Worm (Caenorhabditis elegans): Measurements from ENCODE around the gene ZK666.14.
A peak's percentile ranks its signal among the peaks of the same experiment; 100 is the strongest.

The ZK666.14 gene

ce11 chrII:10524374-10524773 lies 29.8 kb downstream of the ZK666.14 start, which contains the start of gene F59B10.6:
Gene F59B10.6, minus strand, starts transcription at chrII:10524474.
- no peak for TF ChIP-seq C06A6.2 (GFP tag; conservative IDR thresholded peaks at IDR 0.05)
- TF ChIP-seq snpc-4 (GFP tag; optimal IDR thresholded peaks at IDR 0.05), result no peak
- no peak for TF ChIP-seq snpc-4 (tag; optimal IDR thresholded peaks at IDR 0.05)
- no peak for TF ChIP-seq T07F8.4 (tag; optimal IDR thresholded peaks at IDR 0.05)
- TF ChIP-seq mcd-1 (GFP tag; IDR thresholded peaks at IDR 0.05), result no peak
- no peak for TF ChIP-seq ZK185.1 (tag; optimal IDR thresholded peaks at IDR 0.05; ENCODE audit: poor library complexity, severe bottlenecking)
- TF ChIP-seq attf-6 (GFP tag; IDR thresholded peaks at IDR 0.05), result no peak
- no peak for TF ChIP-seq zim-3 (tag; optimal IDR thresholded peaks at IDR 0.05)

ce11 chrII:10525134-10525533 lies 30.6 kb downstream of the ZK666.14 start:
- TF ChIP-seq B0336.3 (GFP tag; IDR thresholded peaks at IDR 0.05) (no peak), nfya-1 (tag; optimal IDR thresholded peaks at IDR 0.05; ENCODE audit: borderline replicate concordance, insufficient read depth) (no peak)

DNA sequence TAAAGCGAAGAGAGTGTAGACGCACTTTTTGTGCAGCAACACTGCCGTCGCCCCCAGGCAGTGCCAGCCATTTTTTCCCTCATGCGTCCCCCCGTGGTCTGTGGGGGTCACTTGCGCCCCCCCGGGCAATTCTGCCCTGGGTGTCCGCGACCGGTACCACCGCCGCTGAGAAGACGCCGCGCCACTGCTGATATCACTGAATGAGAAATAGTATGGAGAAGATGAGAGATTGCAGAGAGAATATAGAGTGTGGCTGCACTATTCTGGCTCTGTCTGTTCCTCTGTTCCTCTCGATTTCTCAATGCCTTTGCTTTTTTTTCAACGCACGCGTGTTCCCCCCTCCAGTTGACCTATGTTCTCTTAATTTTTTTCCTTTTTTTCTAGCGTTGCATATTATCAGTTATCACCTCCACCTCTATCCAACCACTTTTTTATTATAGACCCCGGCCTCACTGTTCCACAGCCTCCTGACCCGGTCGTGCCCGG lies 33.1 kb downstream of the ZK666.14 start, which contains the start of gene mab-10:
Gene mab-10, plus strand, starts transcription at position 436 of the 486 bp plus-strand sequence.
- TF ChIP-seq F55B11.4 (tag; optimal IDR thresholded peaks at IDR 0.05; ENCODE audit: borderline replicate concordance, insufficient read depth) (no peak), chd-7 (tag; optimal IDR thresholded peaks at IDR 0.05) (peak; percentile 50), madf-8 (GFP tag; conservative IDR thresholded peaks at IDR 0.05) (no peak), lin-35 (GFP tag; optimal IDR thresholded peaks at IDR 0.05) (no peak), lir-1 (GFP tag; conservative IDR thresholded peaks at IDR 0.05) (no peak), F10E7.11 (tag; optimal IDR thresholded peaks at IDR 0.05) (no peak), F33H1.4 (GFP tag; IDR thresholded peaks at IDR 0.05) (no peak), repo-1 (tag; optimal IDR thresholded peaks at IDR 0.05) (no peak), ztf-22 (GFP tag; optimal IDR thresholded peaks at IDR 0.05) (no peak), snpc-1.3 (tag; optimal IDR thresholded peaks at IDR 0.05; ENCODE audit: insufficient read depth) (no peak), T26A5.8 (tag; optimal IDR thresholded peaks at IDR 0.05) (no peak), mel-28 (tag; optimal IDR thresholded peaks at IDR 0.05; ENCODE audit: borderline replicate concordance) (no peak), ZK185.1 (tag; optimal IDR thresholded peaks at IDR 0.05; ENCODE audit: poor library complexity, severe bottlenecking) (no peak), let-526 (GFP tag; IDR thresholded peaks at IDR 0.05) (no peak), pha-4 (tag; optimal IDR thresholded peaks at IDR 0.05) (no peak), hmg-1.2 (GFP tag; IDR thresholded peaks at IDR 0.05) (peak; percentile 72), zfh-2 (GFP tag; conservative IDR thresholded peaks at IDR 0.05) (peak; percentile 99), hlh-26 (GFP tag; conservative IDR thresholded peaks at IDR 0.05) (no peak), unc-130 (GFP tag; optimal IDR thresholded peaks at IDR 0.05) (no peak), ets-4 (GFP tag; optimal IDR thresholded peaks at IDR 0.05) (no peak), gei-17 (GFP tag; optimal IDR thresholded peaks at IDR 0.05) (no peak), mxl-1 (tag; optimal IDR thresholded peaks at IDR 0.05) (peak; percentile 35), tbx-9 (tag; optimal IDR thresholded peaks at IDR 0.05; ENCODE audit: borderline replicate concordance) (no peak), D2030.7 (GFP tag; IDR thresholded peaks at IDR 0.05) (0 out of 2 replicates have a peak, but pooled peaks have one; percentile 10), ceh-27 (GFP tag; optimal IDR thresholded peaks at IDR 0.05) (peak; percentile 35), snpc-1.1 (tag; optimal IDR thresholded peaks at IDR 0.05; ENCODE audit: insufficient read depth) (no peak), snpc-4 (GFP tag; optimal IDR thresholded peaks at IDR 0.05) (no peak), snpc-4 (tag; optimal IDR thresholded peaks at IDR 0.05) (peak in 1 of 4 experiments; percentile 18), T07F8.4 (tag; optimal IDR thresholded peaks at IDR 0.05) (no peak), Y56A3A.18 (GFP tag; IDR thresholded peaks at IDR 0.05) (no peak), lag-1 (GFP tag; IDR thresholded peaks at IDR 0.05) (no peak), mes-4 (tag; optimal IDR thresholded peaks at IDR 0.05) (no peak), C17E4.6 (GFP tag; IDR thresholded peaks at IDR 0.05) (no peak), attf-5 (GFP tag; optimal IDR thresholded peaks at IDR 0.05) (peak; percentile 43), rec-8 (tag; optimal IDR thresholded peaks at IDR 0.05) (no peak), K12H6.12 (tag; optimal IDR thresholded peaks at IDR 0.05) (peak; percentile 44), B0019.2 (GFP tag; conservative IDR thresholded peaks at IDR 0.05) (no peak)

Measured in whole organism, young adult.